Worm (Caenorhabditis elegans) whole organism, mixed stage, embryonic: ENCODE measurements around the gene trh-1.
A peak's percentile ranks its signal among the peaks of the same experiment; 100 is the strongest.

Source experiments
- M03D4.4 ChIP-seq: sonication (generic microtip); optimal IDR thresholded peaks from 2 replicates; lab custom pipeline; 2017; ENCODE audit warnings: mild to moderate bottlenecking, missing genetic modification characterization, missing compliant biosample characterization
- blmp-1 ChIP-seq: fragments of 150-350 bp; optimal IDR thresholded peaks from 2 replicates; lab custom pipeline; 2014; ENCODE audit warnings: missing biosample characterization, missing genetic modification characterization
- ceh-39 ChIP-seq: fragments of 150-350 bp; optimal IDR thresholded peaks from 2 replicates; lab custom pipeline; 2014; ENCODE audit warnings: missing biosample characterization, missing genetic modification characterization
- ceh-43 ChIP-seq: fragments of 200-800 bp; sonication (Bioruptor generic); optimal IDR thresholded peaks from 2 replicates; lab custom pipeline; 2018; ENCODE audit warnings: mild to moderate bottlenecking, missing genetic modification characterization, moderate library complexity, missing compliant biosample characterization
- ceh-83 ChIP-seq: fragments of 200-800 bp; sonication (Bioruptor generic); optimal IDR thresholded peaks from 2 replicates; lab custom pipeline; 2018; ENCODE audit warnings: mild to moderate bottlenecking, missing genetic modification characterization, missing compliant biosample characterization
- ces-1 ChIP-seq: fragments of 150-350 bp; optimal IDR thresholded peaks from 2 replicates; lab custom pipeline; 2014; ENCODE audit warnings: missing biosample characterization, missing genetic modification reagents, missing genetic modification characterization
- cnd-1 ChIP-seq: fragments of 200-800 bp; sonication (Bioruptor generic); optimal IDR thresholded peaks from 2 replicates; lab custom pipeline; 2018; ENCODE audit warnings: mild to moderate bottlenecking, missing genetic modification characterization, missing compliant biosample characterization
- drap-1 ChIP-seq: fragments of 200-800 bp; sonication (Bioruptor generic); optimal IDR thresholded peaks from 3 replicates; lab custom pipeline; 2018; ENCODE audit warnings: mild to moderate bottlenecking, missing genetic modification characterization, missing compliant biosample characterization
- elt-1 ChIP-seq: sonication (generic microtip); optimal IDR thresholded peaks from 2 replicates; lab custom pipeline; 2017; ENCODE audit warnings: missing genetic modification characterization, mild to moderate bottlenecking, missing compliant biosample characterization, antibody characterized with exemption, moderate library complexity, borderline replicate concordance; ENCODE audit not compliant: insufficient read depth
- elt-3 ChIP-seq: fragments of 150-350 bp; optimal IDR thresholded peaks from 2 replicates; lab custom pipeline; 2014; ENCODE audit warnings: missing biosample characterization, missing genetic modification characterization
- flh-1 ChIP-seq: fragments of 200-800 bp; sonication (Bioruptor generic); optimal IDR thresholded peaks from 2 replicates; lab custom pipeline; 2018; ENCODE audit warnings: mild to moderate bottlenecking, missing genetic modification characterization, moderate library complexity, missing compliant biosample characterization
- ham-2 ChIP-seq: fragments of 200-800 bp; sonication (Bioruptor generic); optimal IDR thresholded peaks from 2 replicates; lab custom pipeline; 2018; ENCODE audit warnings: mild to moderate bottlenecking, missing genetic modification characterization, missing compliant biosample characterization
- hlh-1 ChIP-seq: fragments of 150-350 bp; optimal IDR thresholded peaks from 2 replicates; lab custom pipeline; 2014; ENCODE audit warnings: missing biosample characterization, missing genetic modification reagents, missing genetic modification characterization
- lin-13 ChIP-seq: fragments of 150-350 bp; optimal IDR thresholded peaks from 2 replicates; lab custom pipeline; 2014; ENCODE audit warnings: missing biosample characterization, missing genetic modification characterization
- lin-32 ChIP-seq: fragments of 200-800 bp; sonication (Bioruptor generic); optimal IDR thresholded peaks from 2 replicates; lab custom pipeline; 2018; ENCODE audit warnings: mild to moderate bottlenecking, missing genetic modification characterization, missing compliant biosample characterization
- lsy-2 ChIP-seq: fragments of 150-350 bp; optimal IDR thresholded peaks from 2 replicates; lab custom pipeline; 2014; ENCODE audit warnings: missing biosample characterization, missing genetic modification characterization
- mab-5 ChIP-seq: fragments of 150-350 bp; optimal IDR thresholded peaks from 2 replicates; lab custom pipeline; 2014; ENCODE audit warnings: missing biosample characterization, missing genetic modification characterization
- mep-1 ChIP-seq: fragments of 150-350 bp; optimal IDR thresholded peaks from 2 replicates; lab custom pipeline; 2017; ENCODE audit warnings: missing biosample characterization, missing genetic modification reagents, missing genetic modification characterization, inconsistent platforms
- mls-2 ChIP-seq: sonication (generic microtip); optimal IDR thresholded peaks from 2 replicates; lab custom pipeline; 2016; ENCODE audit warnings: mild to moderate bottlenecking, missing genetic modification characterization, moderate library complexity, missing compliant biosample characterization
- nhr-12 ChIP-seq: fragments of 150-350 bp; optimal IDR thresholded peaks from 2 replicates; lab custom pipeline; 2014; ENCODE audit warnings: missing biosample characterization, missing genetic modification characterization
- nhr-2 ChIP-seq: fragments of 150-350 bp; optimal IDR thresholded peaks from 2 replicates; lab custom pipeline; 2014; ENCODE audit warnings: missing biosample characterization, missing genetic modification characterization
- nhr-237 ChIP-seq: fragments of 150-350 bp; optimal IDR thresholded peaks from 2 replicates; lab custom pipeline; 2014; ENCODE audit warnings: missing biosample characterization, missing genetic modification characterization
- nhr-28 ChIP-seq: fragments of 150-350 bp; optimal IDR thresholded peaks from 2 replicates; lab custom pipeline; 2014; ENCODE audit warnings: missing biosample characterization, missing genetic modification characterization
- nhr-76 ChIP-seq: sonication (generic microtip); optimal IDR thresholded peaks from 2 replicates; lab custom pipeline; 2017; ENCODE audit warnings: missing biosample characterization, missing genetic modification characterization
- pha-4 ChIP-seq: fragments of 150-350 bp; optimal IDR thresholded peaks from 2 replicates; lab custom pipeline; 2018; ENCODE audit warnings: missing biosample characterization, missing genetic modification reagents, missing genetic modification characterization
- sem-2 ChIP-seq: fragments of 200-800 bp; sonication (Bioruptor generic); optimal IDR thresholded peaks from 2 replicates; lab custom pipeline; 2018; ENCODE audit warnings: mild to moderate bottlenecking, missing genetic modification characterization, missing compliant biosample characterization
- snpc-4 ChIP-seq: fragments of 150-350 bp; optimal IDR thresholded peaks from 2 replicates; lab custom pipeline; 2014; ENCODE audit warnings: missing biosample characterization, missing genetic modification characterization
- sptf-1 ChIP-seq: sonication (generic microtip); optimal IDR thresholded peaks from 2 replicates; lab custom pipeline; 2017; ENCODE audit warnings: mild to moderate bottlenecking, missing genetic modification characterization, moderate library complexity, missing compliant biosample characterization
- tbx-8 ChIP-seq: fragments of 200-800 bp; sonication (Bioruptor generic); optimal IDR thresholded peaks from 2 replicates; lab custom pipeline; 2018; ENCODE audit warnings: mild to moderate bottlenecking, missing genetic modification characterization, moderate library complexity, missing compliant biosample characterization
- unc-120 ChIP-seq: sonication (generic microtip); optimal IDR thresholded peaks from 2 replicates; lab custom pipeline; 2017; ENCODE audit warnings: missing genetic modification characterization, missing compliant biosample characterization; ENCODE audit not compliant: poor library complexity, severe bottlenecking
- unc-39 ChIP-seq: fragments of 150-350 bp; optimal IDR thresholded peaks from 2 replicates; lab custom pipeline; 2014; ENCODE audit warnings: missing biosample characterization, missing genetic modification characterization
- unc-62 ChIP-seq: fragments of 150-350 bp; optimal IDR thresholded peaks from 2 replicates; lab custom pipeline; 2014; ENCODE audit warnings: missing biosample characterization, missing genetic modification reagents, missing genetic modification characterization
- zip-8 ChIP-seq: fragments of 150-350 bp; optimal IDR thresholded peaks from 2 replicates; lab custom pipeline; 2014; ENCODE audit warnings: missing biosample characterization, missing genetic modification characterization
- ztf-11 ChIP-seq: fragments of 150-350 bp; optimal IDR thresholded peaks from 2 replicates; lab custom pipeline; 2014; ENCODE audit warnings: missing biosample characterization, missing genetic modification characterization

The trh-1 gene

ce11 chrIV:17367294-17367693 is 1.1 kb upstream of the trh-1 start, which contains the start of gene zipt-17:
TSS of gene zipt-17 (minus strand) at chrIV:17367394.
- TF ChIP-seq pha-4 (tag; lab: Kevin White, UChicago) (no peak), elt-1 (tag; lab: Kevin White, UChicago) (no peak), nhr-28 (tag; lab: Kevin White, UChicago) (no peak), unc-39 (tag; lab: Kevin White, UChicago) (no peak), M03D4.4 (no peak), tbx-8 (GFP tag; lab: Kevin White, UChicago) (no peak), unc-120 (no peak), lin-32 (no peak), nhr-237 (no peak), drap-1 (GFP tag; lab: Kevin White, UChicago) (no peak), blmp-1 (no peak), ces-1 (GFP tag; lab: Kevin White, UChicago) (no peak), flh-1 (GFP tag; lab: Kevin White, UChicago) (no peak), mls-2 (no peak), nhr-2 (tag; lab: Kevin White, UChicago) (no peak), ham-2 (GFP tag; lab: Kevin White, UChicago) (no peak), snpc-4 (tag; lab: Kevin White, UChicago) (no peak), elt-3 (tag; lab: Kevin White, UChicago) (no peak), unc-62 (GFP tag; lab: Kevin White, UChicago) (no peak), sem-2 (GFP tag; lab: Kevin White, UChicago) (no peak)
- TF ChIP-seq, all 35 proteins: peak for 0

DNA sequence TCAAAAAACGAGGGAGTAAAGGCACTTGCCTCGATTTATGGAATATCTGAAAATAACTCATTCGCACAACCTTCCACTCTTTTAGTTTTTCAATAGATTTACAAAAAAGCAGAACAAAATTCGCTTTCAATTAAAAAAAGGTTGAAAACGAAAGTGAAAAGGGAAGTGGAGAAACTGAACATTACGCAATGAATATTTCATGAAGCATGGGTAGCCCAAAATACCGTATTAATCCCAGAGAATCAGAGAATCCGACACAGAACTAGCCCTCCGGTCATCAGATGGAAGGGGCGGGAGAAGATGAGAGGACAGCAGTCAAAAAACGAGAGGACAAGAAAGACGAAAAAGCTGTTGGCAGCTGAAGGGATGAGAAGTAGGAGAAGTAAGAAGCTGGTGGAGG is 3.1 kb downstream of the trh-1 start, which contains the start of gene C30H6.5:
Gene C30H6.5, plus strand, starts transcription at position 301 of the 400 bp plus-strand sequence.
- TF ChIP-seq mls-2 (no peak), zip-8 (tag; lab: Kevin White, UChicago) (peak; percentile 7)

DNA sequence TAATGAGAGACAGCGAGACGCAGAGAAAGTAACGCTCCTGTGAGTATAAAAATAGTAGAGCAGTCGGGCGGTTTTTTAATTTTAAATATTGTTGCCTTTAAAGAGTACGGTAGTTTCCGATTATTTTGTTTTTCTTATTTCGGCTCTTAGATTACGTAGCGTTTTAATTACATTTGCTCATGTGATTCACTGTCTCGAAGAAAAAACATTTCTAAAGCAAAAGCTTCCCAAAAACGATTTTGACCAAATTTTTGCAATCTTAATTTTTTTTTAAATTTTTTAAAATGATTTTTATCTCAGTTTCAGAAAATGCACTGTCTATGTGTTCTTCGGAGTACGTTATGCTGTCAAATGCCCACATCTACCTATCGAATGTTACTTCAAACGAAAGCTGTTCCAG is 7.7 kb downstream of the trh-1 start, which contains the start of gene haf-1:
Gene haf-1, plus strand, starts transcription at position 301 of the 400 bp plus-strand sequence.
- TF ChIP-seq cnd-1 (tag; lab: Kevin White, UChicago), result no peak
- no peak for TF ChIP-seq nhr-76
- TF ChIP-seq nhr-28 (tag; lab: Kevin White, UChicago), result no peak
- no peak for TF ChIP-seq nhr-2 (tag; lab: Kevin White, UChicago)
- TF ChIP-seq drap-1 (GFP tag; lab: Kevin White, UChicago), result no peak
- TF ChIP-seq lsy-2, result no peak
- TF ChIP-seq tbx-8 (GFP tag; lab: Kevin White, UChicago), result no peak
- TF ChIP-seq unc-39 (tag; lab: Kevin White, UChicago), result no peak
- no peak for TF ChIP-seq ham-2 (GFP tag; lab: Kevin White, UChicago)
- TF ChIP-seq ceh-39 (tag; lab: Kevin White, UChicago), result no peak
- TF ChIP-seq sptf-1, result no peak
- TF ChIP-seq blmp-1, result no peak
- TF ChIP-seq unc-62 (GFP tag; lab: Kevin White, UChicago), result no peak
- TF ChIP-seq snpc-4 (tag; lab: Kevin White, UChicago), result no peak
- no peak for TF ChIP-seq mep-1
- TF ChIP-seq M03D4.4, result no peak
- no peak for TF ChIP-seq sem-2 (GFP tag; lab: Kevin White, UChicago)
- TF ChIP-seq mls-2, result no peak
- TF ChIP-seq zip-8 (tag; lab: Kevin White, UChicago), result no peak
- TF ChIP-seq, all 35 proteins: peak for 0

ce11 chrIV:17380061-17380680 is 11.8 kb downstream of the trh-1 start, which contains the start of the genes C30H6.9 and dlat-2:
TSS of gene C30H6.9 (minus strand) at chrIV:17380170.
TSS of gene dlat-2 (plus strand) at chrIV:17380626.
- TF ChIP-seq elt-3 (tag; lab: Kevin White, UChicago) (no peak), blmp-1 (no peak), nhr-237 (no peak), lin-13 (tag; lab: Kevin White, UChicago) (no peak), flh-1 (GFP tag; lab: Kevin White, UChicago) (no peak), sem-2 (GFP tag; lab: Kevin White, UChicago) (no peak), cnd-1 (tag; lab: Kevin White, UChicago) (no peak), mep-1 (peak; percentile 22), nhr-12 (tag; lab: Kevin White, UChicago) (no peak), sptf-1 (no peak), drap-1 (GFP tag; lab: Kevin White, UChicago) (no peak), ceh-43 (GFP tag; lab: Kevin White, UChicago) (no peak), ceh-83 (no peak), unc-62 (GFP tag; lab: Kevin White, UChicago) (no peak), tbx-8 (GFP tag; lab: Kevin White, UChicago) (no peak), nhr-76 (no peak), unc-39 (tag; lab: Kevin White, UChicago) (no peak), ztf-11 (tag; lab: Kevin White, UChicago) (no peak), lsy-2 (peak; percentile 31), ces-1 (GFP tag; lab: Kevin White, UChicago) (peak; percentile 41), nhr-28 (tag; lab: Kevin White, UChicago) (no peak), snpc-4 (tag; lab: Kevin White, UChicago) (no peak), ham-2 (GFP tag; lab: Kevin White, UChicago) (no peak), mab-5 (tag; lab: Kevin White, UChicago) (no peak), lin-32 (no peak), pha-4 (tag; lab: Kevin White, UChicago) (peak; percentile 38), elt-1 (tag; lab: Kevin White, UChicago) (no peak), nhr-2 (tag; lab: Kevin White, UChicago) (no peak), hlh-1 (tag; lab: Kevin White, UChicago) (no peak), zip-8 (tag; lab: Kevin White, UChicago) (no peak), ceh-39 (tag; lab: Kevin White, UChicago) (no peak)
